Fruit fly (Drosophila melanogaster) whole organism, embryonic: Measurements from ENCODE around the gene CG33946.

Source experiments
- Ada2b ChIP-seq: fragments of 200-800 bp; sonication (Bioruptor generic); IDR thresholded peaks from 2 replicates; pipeline ENCODE4 v1.3.6; 2022; ENCODE audit warnings: missing biosample characterization, missing genetic modification characterization
- Aef1 ChIP-seq: fragments of 200-800 bp; sonication (Bioruptor generic); IDR thresholded peaks from 3 replicates; pipeline ENCODE4 v1.3.6; 2022; ENCODE audit warnings: missing biosample characterization, missing genetic modification characterization
- C15 ChIP-seq: fragments of 200-800 bp; sonication (Bioruptor generic); IDR thresholded peaks from 3 replicates; pipeline ENCODE4 v1.3.6; 2022; ENCODE audit warnings: missing biosample characterization, missing genetic modification characterization
- CG12236 ChIP-seq: fragments of 200-800 bp; sonication (Bioruptor generic); optimal IDR thresholded peaks from 2 replicates; lab custom pipeline; 2016; ENCODE audit warnings: missing biosample characterization, missing genetic modification characterization
- CG12391 ChIP-seq: fragments of 200-800 bp; sonication (Bioruptor generic); optimal IDR thresholded peaks from 3 replicates; lab custom pipeline; 2018; ENCODE audit warnings: missing biosample characterization, mild to moderate bottlenecking, missing genetic modification characterization, moderate library complexity
- CG13424 ChIP-seq: fragments of 200-800 bp; sonication (Bioruptor generic); optimal IDR thresholded peaks from 2 replicates; lab custom pipeline; 2019; ENCODE audit warnings: missing biosample characterization, mild to moderate bottlenecking, missing genetic modification characterization, moderate library complexity
- CG15696 ChIP-seq: fragments of 200-800 bp; sonication (Bioruptor generic); optimal IDR thresholded peaks from 2 replicates; lab custom pipeline; 2019; ENCODE audit warnings: missing biosample characterization, mild to moderate bottlenecking, missing genetic modification characterization, moderate library complexity
- CG17612 ChIP-seq: fragments of 200-800 bp; sonication (Bioruptor generic); IDR thresholded peaks from 2 replicates; pipeline ENCODE4 v1.3.6; 2022; ENCODE audit warnings: missing biosample characterization, missing genetic modification characterization
- CG17912 ChIP-seq: fragments of 200-800 bp; sonication (Bioruptor generic); optimal IDR thresholded peaks from 2 replicates; lab custom pipeline; 2018; ENCODE audit warnings: missing biosample characterization, mild to moderate bottlenecking, missing genetic modification characterization
- CG18599 ChIP-seq: fragments of 200-800 bp; sonication (Bioruptor generic); optimal IDR thresholded peaks from 3 replicates; lab custom pipeline; 2017; ENCODE audit warnings: missing biosample characterization, missing genetic modification characterization, mild to moderate bottlenecking, moderate library complexity, missing genetic modification reagents
- CG18764 ChIP-seq: fragments of 200-800 bp; sonication (Bioruptor generic); optimal IDR thresholded peaks from 3 replicates; lab custom pipeline; 2016; ENCODE audit warnings: missing biosample characterization, missing genetic modification characterization
- CG2678 ChIP-seq: fragments of 200-800 bp; sonication (Bioruptor generic); optimal IDR thresholded peaks from 3 replicates; lab custom pipeline; 2019; ENCODE audit warnings: missing biosample characterization, mild to moderate bottlenecking, missing genetic modification characterization, moderate library complexity
- CG30020 ChIP-seq: fragments of 200-800 bp; optimal IDR thresholded peaks from 2 replicates; lab custom pipeline; 2019; ENCODE audit warnings: missing biosample characterization, mild to moderate bottlenecking, missing genetic modification characterization, moderate library complexity
- CG31388 ChIP-seq: fragments of 200-800 bp; sonication (Bioruptor generic); optimal IDR thresholded peaks from 2 replicates; lab custom pipeline; 2016; ENCODE audit warnings: missing biosample characterization, missing genetic modification characterization
- CG32532 ChIP-seq: fragments of 200-800 bp; sonication (Bioruptor generic); IDR thresholded peaks from 2 replicates; pipeline ENCODE4 v1.3.6; 2022; ENCODE audit warnings: missing biosample characterization, missing genetic modification characterization
- CG4707 ChIP-seq: fragments of 200-800 bp; sonication (Bioruptor generic); optimal IDR thresholded peaks from 2 replicates; lab custom pipeline; 2018; ENCODE audit warnings: missing biosample characterization, mild to moderate bottlenecking, missing genetic modification characterization, moderate library complexity
- CG7372 ChIP-seq: fragments of 200-800 bp; sonication (Bioruptor generic); IDR thresholded peaks from 2 replicates; pipeline ENCODE4 v1.3.6; 2022; ENCODE audit warnings: missing biosample characterization, missing genetic modification characterization
- CG8924 ChIP-seq: fragments of 200-800 bp; optimal IDR thresholded peaks from 3 replicates; lab custom pipeline; 2019; ENCODE audit warnings: missing biosample characterization, mild to moderate bottlenecking, missing genetic modification characterization, moderate library complexity
- CG9609 ChIP-seq: fragments of 200-800 bp; sonication (Bioruptor generic); optimal IDR thresholded peaks from 3 replicates; lab custom pipeline; 2016; ENCODE audit warnings: missing biosample characterization, missing genetic modification characterization
- Dbx ChIP-seq: fragments of 200-800 bp; sonication (Bioruptor generic); IDR thresholded peaks from 3 replicates; pipeline ENCODE4 v1.3.6; 2022; ENCODE audit warnings: missing biosample characterization, missing genetic modification characterization
- Dek ChIP-seq: fragments of 200-800 bp; sonication (Bioruptor generic); optimal IDR thresholded peaks from 3 replicates; lab custom pipeline; 2019; ENCODE audit warnings: missing biosample characterization, mild to moderate bottlenecking, missing genetic modification characterization, moderate library complexity
- Dp ChIP-seq: fragments of 200-800 bp; sonication (Bioruptor generic); optimal IDR thresholded peaks from 2 replicates; lab custom pipeline; 2018; ENCODE audit warnings: missing biosample characterization, mild to moderate bottlenecking, missing genetic modification characterization, moderate library complexity
- HLH4C ChIP-seq: fragments of 200-800 bp; sonication (Bioruptor generic); IDR thresholded peaks from 3 replicates; pipeline ENCODE4 v1.3.6; 2022; ENCODE audit warnings: missing biosample characterization, missing genetic modification characterization; ENCODE audit not compliant: partially characterized antibody
- Hr3 ChIP-seq: fragments of 200-800 bp; sonication (Bioruptor generic); optimal IDR thresholded peaks from 3 replicates; lab custom pipeline; 2016; ENCODE audit warnings: missing biosample characterization, missing genetic modification characterization
- Hr51 ChIP-seq, 2 experiments: fragments of 200-800 bp; sonication (Bioruptor generic); optimal IDR thresholded peaks; 2 replicates in 1 of 2; 3 replicates in 1 of 2; lab custom pipeline; 2016 to 2018; ENCODE audit warnings: missing biosample characterization in 2 of 2, missing genetic modification characterization in 2 of 2, mild to moderate bottlenecking in 1 of 2, moderate library complexity in 1 of 2
- Lim3 ChIP-seq: fragments of 200-800 bp; sonication (Bioruptor generic); IDR thresholded peaks from 2 replicates; pipeline ENCODE4 v1.3.6; 2022; ENCODE audit warnings: missing biosample characterization, missing genetic modification characterization
- Med ChIP-seq: fragments of 200-800 bp; sonication (Bioruptor generic); peaks from one replicate; lab custom pipeline; 2016; ENCODE audit warnings: missing biosample characterization, missing genetic modification characterization, mild to moderate bottlenecking, inconsistent platforms, moderate library complexity
- Stat92E ChIP-seq, 3 experiments: fragments of >200 bp in 2 of 3; fragments of 200-800 bp in 1 of 3; sonication (Bioruptor generic) in 1 of 3; optimal IDR thresholded peaks; 2 replicates each; lab custom pipeline; 2017 to 2019; ENCODE audit warnings: missing biosample characterization in 3 of 3, missing genetic modification characterization in 3 of 3, mild to moderate bottlenecking in 1 of 3, moderate library complexity in 1 of 3
- YL-1 ChIP-seq: fragments of 200-800 bp; sonication (Bioruptor generic); optimal IDR thresholded peaks from 3 replicates; lab custom pipeline; 2017; ENCODE audit warnings: missing biosample characterization, mild to moderate bottlenecking, missing genetic modification characterization
- bigmax ChIP-seq: fragments of 200-800 bp; sonication (Bioruptor generic); optimal IDR thresholded peaks from 2 replicates; lab custom pipeline; 2018; ENCODE audit warnings: missing biosample characterization, mild to moderate bottlenecking, missing genetic modification characterization
- br ChIP-seq: fragments of >200 bp; optimal IDR thresholded peaks from 2 replicates; lab custom pipeline; 2017
- cg ChIP-seq: fragments of 200-800 bp; sonication (Bioruptor generic); optimal IDR thresholded peaks from 3 replicates; lab custom pipeline; 2019; ENCODE audit warnings: missing biosample characterization, mild to moderate bottlenecking, missing genetic modification characterization, moderate library complexity
- chinmo ChIP-seq: fragments of 200-800 bp; sonication (Bioruptor generic); IDR thresholded peaks from 4 replicates; pipeline ENCODE4 v1.3.6; 2022; ENCODE audit warnings: missing biosample characterization, missing genetic modification characterization; ENCODE audit not compliant: partially characterized antibody
- dmrt99B ChIP-seq: fragments of 200-800 bp; sonication (Bioruptor generic); optimal IDR thresholded peaks from 2 replicates; lab custom pipeline; 2018; ENCODE audit warnings: missing biosample characterization, mild to moderate bottlenecking, missing genetic modification characterization, moderate library complexity
- emc ChIP-seq: fragments of 200-800 bp; sonication (Bioruptor generic); optimal IDR thresholded peaks from 2 replicates; lab custom pipeline; 2016; ENCODE audit warnings: missing biosample characterization, missing genetic modification characterization
- en ChIP-seq: fragments of 200-800 bp; sonication (Bioruptor generic); optimal IDR thresholded peaks from 2 replicates; lab custom pipeline; 2016; ENCODE audit warnings: missing biosample characterization, missing genetic modification characterization
- ewg ChIP-seq: fragments of 200-800 bp; sonication (Bioruptor generic); optimal IDR thresholded peaks from 3 replicates; lab custom pipeline; 2017; ENCODE audit warnings: mild to moderate bottlenecking, missing biosample characterization, missing genetic modification reagents, missing genetic modification characterization
- eyg ChIP-seq: fragments of 200-800 bp; sonication (Bioruptor generic); optimal IDR thresholded peaks from 3 replicates; lab custom pipeline; 2016; ENCODE audit warnings: missing biosample characterization, missing genetic modification characterization
- gcm ChIP-seq: fragments of 200-800 bp; sonication (Bioruptor generic); optimal IDR thresholded peaks from 2 replicates; lab custom pipeline; 2019; ENCODE audit warnings: missing biosample characterization, mild to moderate bottlenecking, missing genetic modification characterization, moderate library complexity
- hth ChIP-seq: fragments of >200 bp; optimal IDR thresholded peaks from 2 replicates; lab custom pipeline; 2017; ENCODE audit warnings: inconsistent platforms
- ind ChIP-seq: fragments of 200-800 bp; sonication (Bioruptor generic); optimal IDR thresholded peaks from 3 replicates; lab custom pipeline; 2016; ENCODE audit warnings: missing biosample characterization, missing genetic modification characterization
- odd ChIP-seq: fragments of 200-800 bp; sonication (Bioruptor generic); optimal IDR thresholded peaks from 2 replicates; lab custom pipeline; 2017; ENCODE audit warnings: missing biosample characterization, mild to moderate bottlenecking, missing genetic modification characterization
- p53 ChIP-seq: fragments of 200-800 bp; sonication (Bioruptor generic); optimal IDR thresholded peaks from 2 replicates; lab custom pipeline; 2016; ENCODE audit warnings: missing biosample characterization, missing genetic modification characterization
- pnt ChIP-seq: fragments of 200-800 bp; sonication (Bioruptor generic); optimal IDR thresholded peaks from 3 replicates; lab custom pipeline; 2016; ENCODE audit warnings: missing biosample characterization, missing genetic modification characterization
- ranshi ChIP-seq: fragments of 200-800 bp; sonication (Bioruptor generic); IDR thresholded peaks from 2 replicates; pipeline ENCODE4 v1.3.6; 2022; ENCODE audit warnings: missing biosample characterization, missing genetic modification characterization
- slp2 ChIP-seq: fragments of 200-800 bp; sonication (Bioruptor generic); optimal IDR thresholded peaks from 2 replicates; lab custom pipeline; 2016; ENCODE audit warnings: missing biosample characterization, missing genetic modification characterization
- so ChIP-seq: fragments of 200-800 bp; sonication (Bioruptor generic); IDR thresholded peaks from 3 replicates; pipeline ENCODE4 v1.3.6; 2022; ENCODE audit warnings: missing biosample characterization, missing genetic modification characterization
- tin ChIP-seq: fragments of 200-800 bp; sonication (Bioruptor generic); optimal IDR thresholded peaks from 3 replicates; lab custom pipeline; 2016; ENCODE audit warnings: missing biosample characterization, missing genetic modification characterization
- unc-4 ChIP-seq: fragments of 200-800 bp; sonication (Bioruptor generic); IDR thresholded peaks from 2 replicates; pipeline ENCODE4 v1.3.6; 2022; ENCODE audit warnings: missing biosample characterization, missing genetic modification characterization; ENCODE audit not compliant: partially characterized antibody
- zfh1 ChIP-seq: fragments of 200-800 bp; sonication (Bioruptor generic); IDR thresholded peaks from 3 replicates; pipeline ENCODE4 v1.3.6; 2022; ENCODE audit warnings: missing biosample characterization, missing genetic modification characterization

CG33946 gene

DNA sequence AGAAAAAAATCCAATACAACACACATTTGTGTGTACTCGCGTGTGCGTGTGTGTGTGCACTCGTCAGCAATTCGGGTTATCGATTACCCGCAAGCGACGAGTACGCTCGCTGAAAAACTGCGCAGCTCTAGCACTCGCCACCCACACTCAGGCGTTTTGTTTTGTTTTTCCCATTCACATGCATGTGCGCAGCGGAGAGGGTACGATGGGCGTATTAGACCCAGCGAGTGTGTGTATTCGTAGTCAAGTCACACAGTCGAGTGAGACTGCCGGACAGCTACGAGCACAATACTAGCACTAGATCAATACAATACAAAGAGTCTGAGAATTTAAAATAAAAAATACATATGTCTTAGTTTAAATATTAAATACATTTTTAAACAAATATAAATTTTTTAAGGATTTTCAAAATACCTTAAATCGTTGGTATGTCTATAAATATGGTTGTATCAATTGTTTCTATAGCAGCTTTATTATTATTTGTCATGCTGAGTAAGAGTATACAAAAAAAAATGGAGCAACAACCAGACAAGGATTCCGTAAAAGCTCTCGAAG, 35.4 kb upstream of the CG33946 start, which contains the start of the genes D19B and CG43293 (continued):
- TF ChIP-seq cg (GFP tag; lab: Kevin White, UChicago), result peak; percentile 97
- peak; percentile 11 for TF ChIP-seq bigmax (GFP tag; lab: Kevin White, UChicago)
- peak; percentile 58 for TF ChIP-seq CG15696 (tag; lab: Kevin White, UChicago)
- TF ChIP-seq CG8924, result peak; percentile 90
- TF ChIP-seq br (lab: Kevin White, UChicago), result no peak
- peak; percentile 87 for TF ChIP-seq CG13424 (tag; lab: Kevin White, UChicago)
- peak; percentile 90 for TF ChIP-seq Ada2b (GFP tag; lab: Robert Waterston, UW)
- peak; percentile 90 for TF ChIP-seq ewg (GFP tag; lab: Kevin White, UChicago)
- peak; percentile 93 for TF ChIP-seq ind (GFP tag; lab: Kevin White, UChicago)
- TF ChIP-seq HLH4C (GFP tag; lab: Robert Waterston, UW), result peak; percentile 43; the same call in 1 of the 3 replicates
- TF ChIP-seq Hr51 (GFP tag; optimal IDR thresholded peaks at IDR 0.05; lab: Kevin White, UChicago), result peak; percentile 85 to 86
- TF ChIP-seq CG2678, result peak; percentile 90
- TF ChIP-seq gcm (GFP tag; lab: Kevin White, UChicago), result peak; percentile 83
- peak; percentile 92 for TF ChIP-seq CG12391 (tag; lab: Kevin White, UChicago)
- TF ChIP-seq unc-4 (GFP tag; lab: Robert Waterston, UW), result peak; percentile 57; the same call in 1 of the 2 replicates
- no peak for TF ChIP-seq Stat92E (GFP tag; optimal IDR thresholded peaks at IDR 0.05; lab: Kevin White, UChicago)
- peak; percentile 73 for TF ChIP-seq CG7372 (GFP tag; lab: Robert Waterston, UW)
- peak; percentile 89 for TF ChIP-seq C15 (GFP tag; lab: Robert Waterston, UW)
- TF ChIP-seq zfh1 (GFP tag; lab: Robert Waterston, UW), result peak; percentile 93
- peak; percentile 31 for TF ChIP-seq emc (GFP tag; lab: Kevin White, UChicago)
- TF ChIP-seq hth, result no peak
- TF ChIP-seq slp2 (GFP tag; lab: Kevin White, UChicago), result peak; percentile 72
- peak; percentile 87 for TF ChIP-seq CG9609
- peak; percentile 64 for TF ChIP-seq CG12236
- no peak for TF ChIP-seq odd
- TF ChIP-seq Dbx (GFP tag; lab: Robert Waterston, UW), result peak; percentile 90
- peak; percentile 90 for TF ChIP-seq CG18599 (GFP tag; lab: Kevin White, UChicago)
- TF ChIP-seq eyg (GFP tag; lab: Kevin White, UChicago), result peak; percentile 78
- TF ChIP-seq dmrt99B, result peak; percentile 90
- peak; percentile 85 for TF ChIP-seq CG18764 (GFP tag; lab: Kevin White, UChicago)
- TF ChIP-seq p53 (GFP tag; lab: Kevin White, UChicago), result peak; percentile 81
- TF ChIP-seq tin (GFP tag; lab: Kevin White, UChicago), result peak; percentile 92
- TF ChIP-seq CG31388 (GFP tag; lab: Kevin White, UChicago), result peak; percentile 66
- peak; percentile 33 for TF ChIP-seq en (GFP tag; lab: Kevin White, UChicago)
- TF ChIP-seq Med (GFP tag; lab: Kevin White, UChicago), result peak; percentile 99
- TF ChIP-seq ranshi (GFP tag; lab: Robert Waterston, UW), result peak; percentile 90
- TF ChIP-seq CG17612 (GFP tag; lab: Robert Waterston, UW), result peak; percentile 66
- TF ChIP-seq pnt (GFP tag; lab: Kevin White, UChicago), result peak; percentile 83
- TF ChIP-seq chinmo (GFP tag; lab: Robert Waterston, UW), result peak; percentile 98
- TF ChIP-seq Lim3 (GFP tag; lab: Robert Waterston, UW), result peak; percentile 69
- TF ChIP-seq Dek (tag; lab: Kevin White, UChicago), result peak; percentile 90
- TF ChIP-seq Dp (GFP tag; lab: Kevin White, UChicago), result peak; percentile 25
- TF ChIP-seq Hr3 (GFP tag; lab: Kevin White, UChicago), result peak; percentile 89
- peak; percentile 47 for TF ChIP-seq CG17912 (GFP tag; lab: Kevin White, UChicago)
- TF ChIP-seq Aef1, result peak; percentile 88
- TF ChIP-seq so, result peak; percentile 81
- TF ChIP-seq CG4707, result peak; percentile 91
- TF ChIP-seq CG32532 (GFP tag; lab: Robert Waterston, UW), result peak; percentile 97
- peak; percentile 53 for TF ChIP-seq CG30020
- peak; percentile 95 for TF ChIP-seq YL-1 (GFP tag; lab: Kevin White, UChicago)
